Worm (Caenorhabditis elegans) whole organism, early embryonic: ENCODE data around the gene srsx-6.

ENCODE experiments used
- F13C5.2 ChIP-seq: sonication (generic microtip); optimal IDR thresholded peaks from 2 replicates; lab custom pipeline; 2017; ENCODE audit warnings: mild to moderate bottlenecking, missing genetic modification characterization, inconsistent platforms, missing compliant biosample characterization
- aly-1 ChIP-seq: sonication (generic microtip); optimal IDR thresholded peaks from 2 replicates; lab custom pipeline; 2016; ENCODE audit warnings: missing genetic modification characterization, missing compliant biosample characterization
- ama-1 ChIP-seq: fragments of 150-350 bp; optimal IDR thresholded peaks from 2 replicates; lab custom pipeline; 2014
- ceh-13 ChIP-seq: fragments of 200-800 bp; sonication (Bioruptor generic); optimal IDR thresholded peaks from 2 replicates; lab custom pipeline; 2018; ENCODE audit warnings: mild to moderate bottlenecking, missing genetic modification characterization, missing compliant biosample characterization
- ceh-36 ChIP-seq: sonication (generic microtip); optimal IDR thresholded peaks from 2 replicates; lab custom pipeline; 2016; ENCODE audit warnings: missing genetic modification characterization, inconsistent platforms, missing compliant biosample characterization
- ets-7 ChIP-seq: sonication (generic microtip); optimal IDR thresholded peaks from 2 replicates; lab custom pipeline; 2016; ENCODE audit warnings: missing genotype, missing genetic modification characterization, missing compliant biosample characterization
- flt-1 ChIP-seq: fragments of 200-800 bp; sonication (Bioruptor generic); IDR thresholded peaks from 2 replicates; pipeline ENCODE4 v1.3.6; 2022; ENCODE audit warnings: missing genetic modification characterization, missing compliant biosample characterization
- hmg-4 ChIP-seq: fragments of 200-800 bp; sonication (Bioruptor generic); optimal IDR thresholded peaks from 2 replicates; lab custom pipeline; 2018; ENCODE audit warnings: mild to moderate bottlenecking, missing genetic modification characterization, missing compliant biosample characterization
- hnd-1 ChIP-seq: sonication (generic microtip); optimal IDR thresholded peaks from 2 replicates; lab custom pipeline; 2016; ENCODE audit warnings: missing genetic modification characterization, missing compliant biosample characterization
- pes-1 ChIP-seq: fragments of 200-800 bp; sonication (Bioruptor generic); IDR thresholded peaks from 2 replicates; pipeline ENCODE4 v1.3.6; 2022; ENCODE audit warnings: missing genetic modification reagents, missing genetic modification characterization, missing compliant biosample characterization
- scrt-1 ChIP-seq: fragments of 200-800 bp; sonication (Bioruptor generic); IDR thresholded peaks from 2 replicates; pipeline ENCODE4 v1.3.6; 2022; ENCODE audit warnings: missing genetic modification characterization, missing compliant biosample characterization
- sea-1 ChIP-seq: fragments of 200-800 bp; sonication (Bioruptor generic); conservative IDR thresholded peaks from 2 replicates; pipeline ENCODE4 v1.3.6; 2022; ENCODE audit warnings: missing genetic modification characterization, missing compliant biosample characterization
- tbx-37 ChIP-seq: fragments of 200-800 bp; sonication (Bioruptor generic); conservative IDR thresholded peaks from 2 replicates; pipeline ENCODE4 v1.3.6; 2022; ENCODE audit warnings: missing genetic modification reagents, missing genetic modification characterization, missing compliant biosample characterization
- tra-4 ChIP-seq: sonication (generic microtip); optimal IDR thresholded peaks from 2 replicates; lab custom pipeline; 2017; ENCODE audit warnings: missing genetic modification characterization, missing compliant biosample characterization

DNA sequence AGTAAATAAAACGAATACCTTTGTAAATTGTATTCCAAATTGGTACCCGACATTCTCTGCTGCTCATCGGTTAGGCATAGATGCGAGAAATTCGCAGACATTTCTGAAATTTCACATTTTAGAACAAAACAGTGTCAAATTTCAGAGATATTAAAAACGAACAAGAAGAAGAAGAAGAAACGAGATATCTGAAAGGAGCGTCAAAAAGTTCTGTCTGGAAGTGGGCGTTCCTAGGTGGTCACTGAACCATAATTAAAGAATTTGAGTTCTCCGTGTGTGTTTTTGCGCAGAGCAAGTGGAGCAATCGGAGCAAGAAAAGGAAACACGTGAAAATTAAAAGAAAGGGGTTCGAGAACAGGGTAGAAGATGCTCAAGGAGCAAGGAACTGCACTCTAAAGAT lies 27.1 kb upstream of the srsx-6 start, which contains the start of gene F40A3.7:
- TF ChIP-seq ceh-36 (tag; lab: Kevin White, UChicago) (no peak), hnd-1 (tag; lab: Kevin White, UChicago) (no peak), tra-4 (tag; lab: Kevin White, UChicago) (no peak), flt-1 (no peak), ama-1 (no peak), sea-1 (GFP tag; lab: Robert Waterston, UW) (no peak), scrt-1 (GFP tag; lab: Robert Waterston, UW) (no peak), tbx-37 (no peak), hmg-4 (GFP tag; lab: Kevin White, UChicago) (no peak), aly-1 (tag; lab: Kevin White, UChicago) (no peak), ets-7 (tag; lab: Kevin White, UChicago) (no peak), ceh-13 (GFP tag; lab: Kevin White, UChicago) (no peak), F13C5.2 (tag; lab: Kevin White, UChicago) (no peak), pes-1 (no peak)
